Worm (Caenorhabditis elegans): ENCODE results near the gene K02E2.6.
A peak's percentile ranks its signal among the peaks of the same experiment; 100 is the strongest.

The K02E2.6 gene

DNA sequence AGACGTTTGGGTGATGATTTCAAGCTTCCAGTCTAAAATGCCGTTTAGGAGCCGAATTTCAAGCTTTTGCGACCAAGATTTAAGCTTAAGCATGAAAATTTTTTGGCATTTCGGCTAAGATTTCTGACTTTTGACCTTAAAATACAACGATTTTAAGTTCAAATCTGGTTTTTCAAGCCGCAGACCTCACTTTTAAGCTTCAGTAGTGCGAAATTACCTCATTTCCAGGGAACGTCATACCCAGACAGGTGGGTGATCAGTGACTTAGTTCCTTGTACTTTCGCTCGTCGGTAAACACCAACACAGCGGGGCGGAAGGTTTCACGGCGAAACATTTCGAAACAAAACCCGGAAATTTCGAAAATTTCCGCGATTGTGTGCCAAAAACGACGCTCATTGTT lies 36.0 kb downstream of the K02E2.6 start:
- TF ChIP-seq snpc-4 (tag; optimal IDR thresholded peaks at IDR 0.05), result no peak
- no peak for TF ChIP-seq lin-13 (GFP tag; optimal IDR thresholded peaks at IDR 0.05)
- TF ChIP-seq unc-39 (tag; optimal IDR thresholded peaks at IDR 0.05), result no peak
- TF ChIP-seq C34F6.9 (tag; optimal IDR thresholded peaks at IDR 0.05), result peak; percentile 31

DNA sequence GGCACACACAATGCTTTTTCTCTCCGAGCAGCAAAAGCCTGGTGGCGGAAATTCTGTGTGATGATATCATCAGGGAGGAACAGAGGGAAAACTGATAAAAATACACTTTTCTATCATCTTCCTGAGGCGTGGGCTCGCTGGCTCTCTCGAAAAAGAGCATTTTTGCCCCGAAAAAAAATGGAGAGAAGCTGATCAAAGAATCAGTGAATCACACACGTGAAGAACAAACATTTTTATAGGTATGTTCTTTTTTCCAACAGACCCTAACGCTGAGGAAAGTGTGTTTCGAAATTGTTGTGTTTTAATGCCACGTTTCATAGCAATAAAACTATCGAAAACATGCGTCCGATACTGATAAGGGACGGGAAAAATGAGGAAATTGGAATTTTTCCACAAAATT lies 36.4 kb downstream of the K02E2.6 start:
- peak in 1 of 2 experiments; percentile 11 for TF ChIP-seq lsy-2 (tag; optimal IDR thresholded peaks at IDR 0.05)
- peak; percentile 62 for TF ChIP-seq crh-2 (tag; optimal IDR thresholded peaks at IDR 0.05)
- TF ChIP-seq sem-4 (tag; optimal IDR thresholded peaks at IDR 0.05), result no peak
- TF ChIP-seq fos-1 (tag; optimal IDR thresholded peaks at IDR 0.05), result peak; percentile 19

DNA sequence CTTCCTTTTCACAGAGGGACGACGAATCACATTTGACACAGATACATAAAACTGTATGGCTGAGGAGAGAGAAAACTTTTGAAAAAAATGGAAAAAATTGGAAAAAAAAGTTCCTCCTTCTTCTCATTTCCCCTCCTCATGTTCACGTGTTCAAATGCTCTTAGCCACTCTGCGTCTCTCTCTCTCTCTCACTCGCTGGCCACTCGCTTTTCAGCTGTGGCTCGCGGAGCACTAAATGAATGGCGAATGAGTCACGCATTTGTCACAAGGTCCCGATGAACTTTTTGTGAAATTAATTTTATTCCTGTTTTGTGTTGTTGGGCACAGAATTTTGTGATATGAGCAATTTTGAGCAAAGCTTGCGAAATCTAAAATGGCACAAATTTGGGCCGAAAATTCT lies 37.4 kb downstream of the K02E2.6 start:
- TF ChIP-seq F13H6.1 (tag; optimal IDR thresholded peaks at IDR 0.05), result peak; percentile 29
- no peak for TF ChIP-seq sma-3 (GFP tag; optimal IDR thresholded peaks at IDR 0.05)
- peak; percentile 5 for TF ChIP-seq crh-2 (tag; optimal IDR thresholded peaks at IDR 0.05)
- TF ChIP-seq unc-55 (GFP tag; optimal IDR thresholded peaks at IDR 0.05), result peak; percentile 60
- TF ChIP-seq nhr-77 (tag; optimal IDR thresholded peaks at IDR 0.05), result no peak
- TF ChIP-seq lin-11 (tag; optimal IDR thresholded peaks at IDR 0.05), result peak; percentile 44
- no peak for TF ChIP-seq ztf-1 (GFP tag; conservative IDR thresholded peaks at IDR 0.05)
- TF ChIP-seq sma-9 (GFP tag; optimal IDR thresholded peaks at IDR 0.05), result peak; percentile 76
- no peak for TF ChIP-seq sma-9 (tag; optimal IDR thresholded peaks at IDR 0.05)
- peak; percentile 81 for TF ChIP-seq fos-1 (tag; optimal IDR thresholded peaks at IDR 0.05)
- peak; percentile 79 for TF ChIP-seq C34F6.9 (tag; optimal IDR thresholded peaks at IDR 0.05)
- peak; percentile 32 for TF ChIP-seq nhr-129 (tag; optimal IDR thresholded peaks at IDR 0.05)
- TF ChIP-seq nhr-237 (tag; optimal IDR thresholded peaks at IDR 0.05), result no peak
- TF ChIP-seq mdl-1 (tag; optimal IDR thresholded peaks at IDR 0.05), result peak; percentile 65 to 73
- peak in 1 of 2 experiments; percentile 68 for TF ChIP-seq lsy-2 (tag; optimal IDR thresholded peaks at IDR 0.05)

DNA sequence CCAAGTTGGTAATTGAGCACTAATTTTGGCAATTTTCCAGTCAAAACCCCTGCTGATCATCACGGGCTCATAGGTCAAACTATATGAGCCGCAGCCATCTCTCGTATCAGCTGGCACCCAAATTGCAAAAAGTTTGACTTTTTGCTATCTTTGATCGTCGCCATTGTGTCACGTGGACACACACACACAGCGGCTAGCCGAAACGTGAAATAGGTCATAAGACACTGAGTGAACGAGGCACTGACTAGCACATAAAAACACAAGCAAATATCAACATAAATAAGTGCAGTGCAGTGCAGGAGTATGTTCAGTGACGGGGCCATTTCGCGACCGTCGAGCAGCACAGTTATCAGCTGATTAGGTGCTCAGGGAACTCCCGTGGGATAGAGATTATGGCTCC lies 38.4 kb downstream of the K02E2.6 start:
- TF ChIP-seq nhr-11 (tag; optimal IDR thresholded peaks at IDR 0.05), result no peak
- TF ChIP-seq lsy-2 (tag; optimal IDR thresholded peaks at IDR 0.05), result peak in 1 of 2 experiments; percentile 53
- peak; percentile 27 for TF ChIP-seq Y55F3AM.14 (GFP tag; optimal IDR thresholded peaks at IDR 0.05)
- no peak for TF ChIP-seq nhr-77 (tag; optimal IDR thresholded peaks at IDR 0.05)
- peak; percentile 57 for TF ChIP-seq fos-1 (tag; optimal IDR thresholded peaks at IDR 0.05)
- no peak for TF ChIP-seq nhr-237 (tag; optimal IDR thresholded peaks at IDR 0.05)
- no peak for TF ChIP-seq elt-1 (tag; optimal IDR thresholded peaks at IDR 0.05)
- peak; percentile 90 for TF ChIP-seq nhr-129 (tag; optimal IDR thresholded peaks at IDR 0.05)
- peak; percentile 96 for TF ChIP-seq sma-9 (GFP tag; optimal IDR thresholded peaks at IDR 0.05)
- no peak for TF ChIP-seq sma-9 (tag; optimal IDR thresholded peaks at IDR 0.05)
- TF ChIP-seq unc-62 (GFP tag; optimal IDR thresholded peaks at IDR 0.05), result no peak
- no peak for TF ChIP-seq lin-13 (GFP tag; optimal IDR thresholded peaks at IDR 0.05)
- peak; percentile 44 for TF ChIP-seq sem-4 (tag; optimal IDR thresholded peaks at IDR 0.05)
- TF ChIP-seq peb-1 (tag; optimal IDR thresholded peaks at IDR 0.05), result no peak
- TF ChIP-seq nhr-25 (tag; optimal IDR thresholded peaks at IDR 0.05), result peak; percentile 23
- TF ChIP-seq crh-2 (tag; optimal IDR thresholded peaks at IDR 0.05), result peak; percentile 77
- TF ChIP-seq mbf-1 (tag; optimal IDR thresholded peaks at IDR 0.05), result no peak
- TF ChIP-seq lin-11 (tag; optimal IDR thresholded peaks at IDR 0.05), result peak; percentile 40
- no peak for TF ChIP-seq nhr-6 (tag; optimal IDR thresholded peaks at IDR 0.05)
- peak; percentile 70 for TF ChIP-seq sma-3 (GFP tag; optimal IDR thresholded peaks at IDR 0.05)
- no peak for TF ChIP-seq ztf-4 (tag; optimal IDR thresholded peaks at IDR 0.05)
- peak; percentile 62 for TF ChIP-seq gmeb-1 (tag; optimal IDR thresholded peaks at IDR 0.05)
- TF ChIP-seq egl-27 (tag; optimal IDR thresholded peaks at IDR 0.05), result peak; percentile 57
- TF ChIP-seq nhr-21 (tag; optimal IDR thresholded peaks at IDR 0.05), result peak; percentile 27
- TF ChIP-seq F13H6.1 (tag; optimal IDR thresholded peaks at IDR 0.05), result peak; percentile 81
- no peak for TF ChIP-seq snpc-4 (tag; optimal IDR thresholded peaks at IDR 0.05)
- peak; percentile 68 for TF ChIP-seq C34F6.9 (tag; optimal IDR thresholded peaks at IDR 0.05)
- no peak for TF ChIP-seq unc-55 (GFP tag; optimal IDR thresholded peaks at IDR 0.05)
- TF ChIP-seq mdl-1 (tag; optimal IDR thresholded peaks at IDR 0.05), result peak in 1 of 2 experiments; percentile 73
- TF ChIP-seq ama-1 (optimal IDR thresholded peaks at IDR 0.05), result no peak
- no peak for TF ChIP-seq zag-1 (tag; optimal IDR thresholded peaks at IDR 0.05)

DNA sequence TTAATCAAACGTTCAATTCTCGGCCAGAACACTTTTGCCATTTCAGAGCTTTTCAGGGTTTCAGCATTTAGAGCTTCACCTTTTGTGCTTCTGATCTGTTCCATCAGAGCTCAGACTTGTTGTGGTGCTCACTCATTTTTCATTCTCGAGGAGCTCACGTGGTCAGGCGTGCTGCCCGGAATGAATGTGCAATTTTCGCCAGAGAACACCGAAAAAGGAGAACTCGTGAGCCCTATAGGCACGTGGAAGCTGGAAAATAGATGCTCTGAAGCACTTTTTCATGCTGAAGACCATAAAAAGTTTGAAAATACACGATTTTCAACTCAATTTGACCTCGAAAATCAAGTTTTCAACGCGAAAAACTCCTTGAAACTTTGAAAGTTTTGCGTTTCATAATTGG lies 39.3 kb downstream of the K02E2.6 start:
- TF ChIP-seq sma-9 (GFP tag; optimal IDR thresholded peaks at IDR 0.05) (no peak), sma-9 (tag; optimal IDR thresholded peaks at IDR 0.05) (no peak), nhr-129 (tag; optimal IDR thresholded peaks at IDR 0.05) (peak; percentile 28)
